Worm (Caenorhabditis elegans): Measurements from ENCODE around the gene sms-3.

- TF ChIP-seq him-1 (tag; optimal IDR thresholded peaks at IDR 0.05) (no peak), dao-5 (tag; optimal IDR thresholded peaks at IDR 0.05) (no peak)
Observed at ce11 chrIII:1576451-1576850, 24.5 kb downstream of the sms-3 start, which contains the start of gene Y22D7AL.7.
